Fruit fly (Drosophila melanogaster): ENCODE data around the gene CG13891.

Gene CG13891

DNA sequence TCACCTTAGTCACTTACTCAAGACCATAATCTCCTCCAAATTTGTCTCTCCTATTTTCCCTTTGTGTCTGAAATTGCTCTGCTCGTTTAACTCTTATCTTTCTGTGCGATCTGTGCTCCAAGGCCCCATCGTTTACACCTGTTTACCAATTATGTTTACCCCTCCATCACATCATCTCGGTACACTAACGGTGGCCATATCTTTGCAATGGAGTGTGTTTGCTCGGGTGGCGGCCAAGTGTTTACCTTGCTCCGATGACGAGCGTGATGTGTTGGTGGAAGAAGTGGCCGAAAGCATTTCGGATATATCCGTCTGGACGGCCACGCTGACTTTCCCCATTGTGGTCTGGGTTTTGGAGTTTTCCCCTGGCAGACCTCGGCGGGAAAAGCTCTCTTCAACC, 6.5 kb upstream of the CG13891 start:
- TF ChIP-seq fd96Ca (GFP tag; IDR thresholded peaks at IDR 0.05) (peak; percentile 32; the same call in 1 of the 3 replicates), CG17806 (tag; optimal IDR thresholded peaks at IDR 0.05) (peak; percentile 17), CG32121 (GFP tag; IDR thresholded peaks at IDR 0.05) (peak; percentile 46; the same call in 1 of the 2 replicates), CG15710 (tag; optimal IDR thresholded peaks at IDR 0.05) (peak; percentile 12), Pif1B (GFP tag; optimal IDR thresholded peaks at IDR 0.05) (peak; percentile 56), EcR (GFP tag; optimal IDR thresholded peaks at IDR 0.05) (no peak), CG13204 (GFP tag; optimal IDR thresholded peaks at IDR 0.05) (peak; percentile 19), CG9948 (tag; optimal IDR thresholded peaks at IDR 0.05) (no peak), CG8159 (tag; optimal IDR thresholded peaks at IDR 0.05) (no peak), Pif1A (GFP tag; optimal IDR thresholded peaks at IDR 0.05) (peak; percentile 61), CG10348 (GFP tag; IDR thresholded peaks at IDR 0.05) (no peak), CG8301 (tag; optimal IDR thresholded peaks at IDR 0.05) (peak; percentile 6), Ets98B (GFP tag; IDR thresholded peaks at IDR 0.05) (peak; percentile 56), CG4496 (GFP tag; IDR thresholded peaks at IDR 0.05) (peak; percentile 72), gl (tag; optimal IDR thresholded peaks at IDR 0.05) (peak; percentile 62), CG14655 (GFP tag; optimal IDR thresholded peaks at IDR 0.05) (no peak), D1 (tag; optimal IDR thresholded peaks at IDR 0.05) (no peak), CG12605 (GFP tag; IDR thresholded peaks at IDR 0.05) (peak; percentile 21; the same call in 1 of the 2 replicates), Snoo (tag; optimal IDR thresholded peaks at IDR 0.05) (peak; percentile 14), CG34367 (tag; optimal IDR thresholded peaks at IDR 0.05) (no peak), rn (GFP tag; IDR thresholded peaks at IDR 0.05) (no peak)

DNA sequence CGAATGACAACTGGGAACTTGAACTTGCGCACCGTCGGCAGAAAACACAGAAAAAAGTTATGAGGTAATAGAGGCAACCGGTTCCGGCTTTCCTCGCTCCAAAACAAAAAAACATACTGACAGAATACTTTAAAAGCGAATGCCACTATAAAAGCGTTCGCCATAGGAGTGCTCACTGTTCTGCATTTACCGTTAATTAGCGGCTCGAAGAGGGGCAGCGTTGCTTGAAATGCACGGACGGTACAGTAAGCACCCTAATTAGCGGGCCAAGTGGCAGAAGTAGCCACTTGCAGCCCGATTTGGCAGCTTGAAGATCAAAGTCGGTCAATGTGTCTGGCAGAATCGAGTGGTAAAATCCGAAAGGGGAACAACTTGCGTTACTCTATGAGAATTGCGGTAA, 5.8 kb upstream of the CG13891 start:
- TF ChIP-seq CG15710 (tag; optimal IDR thresholded peaks at IDR 0.05) (no peak), CG14655 (GFP tag; optimal IDR thresholded peaks at IDR 0.05) (no peak), D1 (tag; optimal IDR thresholded peaks at IDR 0.05) (no peak), EcR (GFP tag; optimal IDR thresholded peaks at IDR 0.05) (no peak), Ets98B (GFP tag; IDR thresholded peaks at IDR 0.05) (no peak), CG10348 (GFP tag; IDR thresholded peaks at IDR 0.05) (no peak), CG17806 (tag; optimal IDR thresholded peaks at IDR 0.05) (no peak), CG9948 (tag; optimal IDR thresholded peaks at IDR 0.05) (no peak), CG8159 (tag; optimal IDR thresholded peaks at IDR 0.05) (no peak), CG4496 (GFP tag; IDR thresholded peaks at IDR 0.05) (no peak)

DNA sequence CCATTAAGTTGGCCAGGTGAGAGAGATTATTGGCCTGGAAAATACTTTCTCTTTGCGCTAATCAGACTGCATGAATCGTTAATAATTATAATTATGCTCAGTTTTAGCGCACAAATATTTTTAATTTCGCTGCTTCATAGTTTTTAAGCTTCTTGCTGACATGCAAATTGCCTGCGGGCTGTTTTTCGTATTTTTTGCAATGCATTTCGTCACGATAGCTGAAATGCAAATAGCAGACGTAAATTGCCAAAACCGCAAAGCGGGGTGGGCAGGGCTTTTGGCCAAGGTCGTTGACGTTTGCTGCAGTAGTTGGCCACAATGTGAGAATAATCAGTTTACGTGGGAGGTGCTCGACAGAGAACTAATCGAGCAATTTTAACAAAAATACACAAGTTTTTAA, 4.6 kb upstream of the CG13891 start:
- no peak for TF ChIP-seq Snoo (tag; optimal IDR thresholded peaks at IDR 0.05)
- no peak for TF ChIP-seq CG8301 (tag; optimal IDR thresholded peaks at IDR 0.05)
- no peak for TF ChIP-seq CG12605 (GFP tag; IDR thresholded peaks at IDR 0.05)
- no peak for TF ChIP-seq Pif1A (GFP tag; optimal IDR thresholded peaks at IDR 0.05)
- no peak for TF ChIP-seq CG10348 (GFP tag; IDR thresholded peaks at IDR 0.05)
- no peak for TF ChIP-seq CG34367 (tag; optimal IDR thresholded peaks at IDR 0.05)

DNA sequence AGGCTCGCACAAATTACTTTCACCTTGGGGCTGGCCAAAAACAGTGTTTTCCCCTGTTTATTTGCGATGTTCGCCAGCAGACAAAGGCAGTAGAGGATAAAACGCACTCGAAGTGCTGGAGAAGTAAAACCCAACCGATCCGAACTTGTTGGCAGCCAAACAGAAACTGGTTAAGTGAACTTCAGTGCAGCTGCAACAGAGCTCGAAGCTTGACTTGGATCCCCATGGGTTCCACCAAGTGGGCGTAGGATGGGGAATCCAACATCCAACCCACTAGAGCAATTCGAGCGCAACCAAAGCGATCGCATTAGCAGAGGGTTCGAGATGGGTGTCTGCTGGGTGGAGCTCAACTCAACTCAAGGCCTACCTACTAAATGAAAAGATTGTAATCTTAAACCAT, 3.9 kb upstream of the CG13891 start:
- TF ChIP-seq EcR (GFP tag; optimal IDR thresholded peaks at IDR 0.05), result peak; percentile 27
- TF ChIP-seq CG17806 (tag; optimal IDR thresholded peaks at IDR 0.05), result no peak

DNA sequence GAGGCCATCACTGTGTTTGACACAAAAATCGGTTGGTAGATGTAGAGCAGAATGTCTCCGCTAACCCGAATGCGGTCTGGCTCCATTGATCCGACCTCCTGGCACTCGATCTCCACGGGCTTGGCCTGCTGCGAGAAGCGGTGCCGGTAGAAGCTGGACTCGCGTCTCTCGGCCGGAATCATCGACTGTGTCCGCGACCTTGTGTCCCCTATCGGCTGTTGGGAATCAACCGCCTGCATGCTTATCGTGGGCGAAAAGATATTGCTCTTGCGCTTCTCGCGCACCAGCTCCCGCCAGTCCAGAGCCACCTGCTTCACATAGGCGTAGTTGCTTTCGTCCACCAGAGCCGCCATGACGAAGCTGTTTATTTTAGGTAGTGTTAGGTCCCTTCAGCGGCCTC, 352 bp downstream of the CG13891 start:
- no peak for TF ChIP-seq CG12605 (GFP tag; IDR thresholded peaks at IDR 0.05)
- TF ChIP-seq rn (GFP tag; IDR thresholded peaks at IDR 0.05), result no peak
- TF ChIP-seq CG14655 (GFP tag; optimal IDR thresholded peaks at IDR 0.05), result no peak
- TF ChIP-seq gl (tag; optimal IDR thresholded peaks at IDR 0.05), result no peak
- no peak for TF ChIP-seq EcR (GFP tag; optimal IDR thresholded peaks at IDR 0.05)
- no peak for TF ChIP-seq CG17806 (tag; optimal IDR thresholded peaks at IDR 0.05)
- no peak for TF ChIP-seq CG32121 (GFP tag; IDR thresholded peaks at IDR 0.05)

DNA sequence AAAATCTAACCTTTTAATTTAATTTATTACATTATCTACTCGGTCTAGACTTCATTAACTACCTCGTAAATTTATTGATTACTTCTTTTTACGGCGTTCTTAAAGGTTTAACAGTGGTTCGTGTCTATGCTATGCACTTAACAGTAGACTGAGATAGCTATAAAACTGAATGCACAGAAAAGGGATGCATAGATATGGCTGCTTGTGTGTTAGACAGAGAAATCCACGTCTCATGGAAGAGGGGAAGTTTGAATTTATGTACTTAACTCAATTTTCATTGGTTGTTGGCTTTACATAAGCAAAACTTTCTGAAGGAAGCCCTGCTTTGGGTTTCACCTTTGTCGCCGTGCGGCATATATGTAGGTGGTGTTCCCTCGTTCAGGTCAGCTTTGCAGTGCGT, 1.1 kb downstream of the CG13891 start:
- TF ChIP-seq Pif1B (GFP tag; optimal IDR thresholded peaks at IDR 0.05) (no peak), CG32121 (GFP tag; IDR thresholded peaks at IDR 0.05) (no peak), CG8301 (tag; optimal IDR thresholded peaks at IDR 0.05) (no peak), Ets98B (GFP tag; IDR thresholded peaks at IDR 0.05) (no peak), CG4496 (GFP tag; IDR thresholded peaks at IDR 0.05) (no peak), gl (tag; optimal IDR thresholded peaks at IDR 0.05) (no peak), fd96Ca (GFP tag; IDR thresholded peaks at IDR 0.05) (no peak), Snoo (tag; optimal IDR thresholded peaks at IDR 0.05) (no peak), CG14655 (GFP tag; optimal IDR thresholded peaks at IDR 0.05) (no peak), CG8159 (tag; optimal IDR thresholded peaks at IDR 0.05) (no peak), EcR (GFP tag; optimal IDR thresholded peaks at IDR 0.05) (no peak), Pif1A (GFP tag; optimal IDR thresholded peaks at IDR 0.05) (no peak), CG12605 (GFP tag; IDR thresholded peaks at IDR 0.05) (no peak), CG13204 (GFP tag; optimal IDR thresholded peaks at IDR 0.05) (no peak), CG10348 (GFP tag; IDR thresholded peaks at IDR 0.05) (no peak), CG9948 (tag; optimal IDR thresholded peaks at IDR 0.05) (no peak)

DNA sequence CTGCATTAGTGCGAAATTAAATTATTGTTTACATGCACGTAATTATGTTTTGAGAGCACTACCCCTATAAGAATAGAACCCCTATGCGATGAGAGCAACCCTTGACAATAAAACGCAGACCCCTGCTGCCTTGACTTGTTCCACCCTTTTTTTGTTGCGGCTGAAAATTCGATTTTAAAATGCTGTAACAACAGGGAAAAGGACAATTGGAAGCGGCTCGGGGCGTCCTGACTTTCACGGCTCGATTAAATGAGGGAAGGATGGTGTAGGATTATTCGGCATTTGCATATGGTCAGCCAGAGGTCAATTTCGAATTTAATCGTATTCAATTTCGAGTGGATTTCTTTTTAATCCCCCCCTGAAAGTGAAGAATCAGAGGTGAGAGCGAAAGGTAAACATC, 9.1 kb downstream of the CG13891 start:
- TF ChIP-seq fd96Ca (GFP tag; IDR thresholded peaks at IDR 0.05), result no peak
- no peak for TF ChIP-seq rn (GFP tag; IDR thresholded peaks at IDR 0.05)
- TF ChIP-seq CG14655 (GFP tag; optimal IDR thresholded peaks at IDR 0.05), result no peak
- TF ChIP-seq D1 (tag; optimal IDR thresholded peaks at IDR 0.05), result no peak
